Worm (Caenorhabditis elegans) whole organism, L4 larva: ENCODE results near the gene F28H7.7.

Source experiments
- ceh-62 ChIP-seq: sonication (generic microtip); optimal IDR thresholded peaks from 2 replicates; lab custom pipeline; 2017; ENCODE audit warnings: missing biosample characterization, missing genetic modification characterization
- dmd-8 ChIP-seq: fragments of 200-800 bp; sonication (Bioruptor generic); IDR thresholded peaks from 2 replicates; pipeline ENCODE4 v1.3.6; 2022; ENCODE audit warnings: missing genetic modification characterization, missing compliant biosample characterization
- dpl-1 ChIP-seq: fragments of 150-350 bp; optimal IDR thresholded peaks from 2 replicates; lab custom pipeline; 2014; ENCODE audit warnings: missing biosample characterization, missing genetic modification reagents, missing genetic modification characterization
- egl-27 ChIP-seq: sonication (generic microtip); optimal IDR thresholded peaks from 3 replicates; lab custom pipeline; 2017; ENCODE audit warnings: missing biosample characterization, missing genetic modification reagents, missing genetic modification characterization
- hif-1 ChIP-seq, 2 experiments: sonication (generic microtip); optimal IDR thresholded peaks; 2 replicates each; lab custom pipeline; 2016 to 2017; ENCODE audit warnings: missing compliant biosample characterization in 2 of 2, missing genetic modification characterization in 2 of 2, missing genetic modification reagents in 2 of 2, missing genotype in 2 of 2, mild to moderate bottlenecking in 1 of 2
- lin-39 ChIP-seq: fragments of 150-350 bp; optimal IDR thresholded peaks from 2 replicates; lab custom pipeline; 2014; ENCODE audit warnings: missing biosample characterization, missing genetic modification reagents, missing genetic modification characterization
- mdl-1 ChIP-seq, 2 experiments: fragments of 150-350 bp in 1 of 2; sonication (generic microtip) in 1 of 2; optimal IDR thresholded peaks; 2 replicates each; lab custom pipeline; 2014 to 2017; ENCODE audit warnings: missing biosample characterization in 2 of 2, missing genetic modification characterization in 2 of 2
- nhr-41 ChIP-seq: fragments of 200-800 bp; sonication (Bioruptor generic); IDR thresholded peaks from 2 replicates; pipeline ENCODE4 v1.3.6; 2022; ENCODE audit warnings: missing genetic modification reagents, missing genetic modification characterization, missing compliant biosample characterization
- pqm-1 ChIP-seq: sonication (generic microtip); optimal IDR thresholded peaks from 2 replicates; lab custom pipeline; 2017; ENCODE audit warnings: missing biosample characterization, missing genetic modification characterization
- ztf-11 ChIP-seq: fragments of 150-350 bp; optimal IDR thresholded peaks from 2 replicates; lab custom pipeline; 2014; ENCODE audit warnings: missing biosample characterization, missing genetic modification characterization

DNA sequence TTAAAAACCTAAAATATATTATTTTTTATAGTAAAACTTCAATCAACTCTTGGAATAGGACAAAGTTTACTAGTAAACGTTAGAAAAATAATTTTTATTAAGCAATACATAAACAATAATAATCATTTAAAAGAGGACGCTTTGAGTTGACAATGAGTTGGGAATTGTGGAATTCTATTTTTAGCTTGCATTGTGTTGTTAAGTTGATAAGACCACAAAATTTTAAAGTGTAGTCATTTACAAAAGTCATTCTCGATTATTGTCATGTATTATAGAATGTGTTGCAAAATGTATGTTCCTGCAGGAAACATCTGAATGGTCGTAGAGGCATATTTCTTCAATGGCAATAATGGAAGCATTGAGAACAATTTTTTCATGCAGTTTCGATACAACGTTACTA is 42.9 kb downstream of the F28H7.7 start:
- TF ChIP-seq nhr-41 (GFP tag; lab: Robert Waterston, UW) (no peak), mdl-1 (tag; optimal IDR thresholded peaks at IDR 0.05; lab: Kevin White, UChicago) (no peak), dmd-8 (no peak), ztf-11 (tag; lab: Kevin White, UChicago) (no peak), dpl-1 (GFP tag; lab: Kevin White, UChicago) (no peak), pqm-1 (no peak), ceh-62 (tag; lab: Kevin White, UChicago) (no peak), egl-27 (tag; lab: Kevin White, UChicago) (no peak), lin-39 (tag; lab: Kevin White, UChicago) (no peak), hif-1 (tag; optimal IDR thresholded peaks at IDR 0.05; lab: Kevin White, UChicago) (no peak)
